Worm (Caenorhabditis elegans): ENCODE data around the gene dop-2.

- TF ChIP-seq ceh-82 (tag; optimal IDR thresholded peaks at IDR 0.05) (no peak), ceh-16 (tag; optimal IDR thresholded peaks at IDR 0.05) (no peak), elt-3 (tag; optimal IDR thresholded peaks at IDR 0.05) (no peak), snpc-4 (tag; optimal IDR thresholded peaks at IDR 0.05) (no peak), lin-11 (tag; optimal IDR thresholded peaks at IDR 0.05) (no peak)
These were observed 13.1 kb downstream of the dop-2 start for ce11 chrV:9621437-9621836.

All from whole organism, L2 larva.